Fruit fly (Drosophila melanogaster) whole organism, wandering third instar larva: ENCODE measurements around the gene Arp8.

Source experiments
- Abd-B ChIP-seq: fragments of >200 bp; optimal IDR thresholded peaks from 2 replicates; lab custom pipeline; 2017; ENCODE audit warnings: missing biosample characterization, missing genetic modification characterization
- HLH106 ChIP-seq: fragments of 200-800 bp; optimal IDR thresholded peaks from 3 replicates; lab custom pipeline; 2019; ENCODE audit warnings: missing biosample characterization, mild to moderate bottlenecking, missing genetic modification characterization, moderate library complexity
- Hnf4 ChIP-seq: fragments of 200-800 bp; sonication (Bioruptor generic); optimal IDR thresholded peaks from 2 replicates; lab custom pipeline; 2016; ENCODE audit warnings: missing biosample characterization, mild to moderate bottlenecking, missing genetic modification characterization
- Hr78 ChIP-seq: fragments of >200 bp; optimal IDR thresholded peaks from 2 replicates; lab custom pipeline; 2017; ENCODE audit warnings: missing biosample characterization, missing genetic modification characterization
- Myc ChIP-seq: fragments of >200 bp; optimal IDR thresholded peaks from 2 replicates; lab custom pipeline; 2017
- N ChIP-seq: fragments of >200 bp; optimal IDR thresholded peaks from 2 replicates; lab custom pipeline; 2018; ENCODE audit warnings: missing biosample characterization, missing external identifiers, missing genetic modification characterization
- OdsH ChIP-seq: fragments of 200-800 bp; sonication (Bioruptor generic); optimal IDR thresholded peaks from 2 replicates; lab custom pipeline; 2016; ENCODE audit warnings: missing biosample characterization, mild to moderate bottlenecking, missing genetic modification characterization
- foxo ChIP-seq, 2 experiments: fragments of 200-800 bp; sonication (Bioruptor generic); optimal IDR thresholded peaks; 2 replicates in 1 of 2; 3 replicates in 1 of 2; lab custom pipeline; 2016 to 2017; ENCODE audit warnings: missing biosample characterization in 2 of 2, missing genetic modification characterization in 2 of 2
- h ChIP-seq: fragments of 200-800 bp; sonication (Bioruptor generic); optimal IDR thresholded peaks from 3 replicates; lab custom pipeline; 2016; ENCODE audit warnings: missing biosample characterization, mild to moderate bottlenecking, missing genetic modification characterization
- lola ChIP-seq: fragments of >200 bp; optimal IDR thresholded peaks from 2 replicates; lab custom pipeline; 2017; ENCODE audit warnings: missing biosample characterization, missing genetic modification characterization
- pan ChIP-seq: fragments of >200 bp; optimal IDR thresholded peaks from 2 replicates; lab custom pipeline; 2017
- psq ChIP-seq: fragments of 200-800 bp; sonication (Bioruptor generic); optimal IDR thresholded peaks from 3 replicates; lab custom pipeline; 2017; ENCODE audit warnings: missing biosample characterization, mild to moderate bottlenecking, missing genetic modification characterization, moderate library complexity
- sage ChIP-seq: fragments of 200-800 bp; sonication (Bioruptor generic); optimal IDR thresholded peaks from 2 replicates; lab custom pipeline; 2016; ENCODE audit warnings: missing biosample characterization, mild to moderate bottlenecking, missing genetic modification characterization
- usp ChIP-seq: fragments of >200 bp; optimal IDR thresholded peaks from 2 replicates; lab custom pipeline; 2017; ENCODE audit warnings: missing biosample characterization, missing genetic modification characterization

dm6 chrX:17875695-17876094 is 15.1 kb upstream of the Arp8 start:
- TF ChIP-seq psq (GFP tag; lab: Kevin White, UChicago) = no peak
- no peak for TF ChIP-seq foxo (GFP tag; optimal IDR thresholded peaks at IDR 0.05; lab: Kevin White, UChicago)
- no peak for TF ChIP-seq Abd-B (GFP tag; lab: Kevin White, UChicago)
- TF ChIP-seq Hr78 = no peak
- TF ChIP-seq N (GFP tag; lab: Kevin White, UChicago) = no peak
- no peak for TF ChIP-seq usp (GFP tag; lab: Kevin White, UChicago)
- TF ChIP-seq pan (lab: Kevin White, UChicago) = no peak
- TF ChIP-seq Hnf4 = no peak
- no peak for TF ChIP-seq HLH106 (tag; lab: Kevin White, UChicago)
- no peak for TF ChIP-seq h
- no peak for TF ChIP-seq lola
- TF ChIP-seq sage (GFP tag; lab: Kevin White, UChicago) = no peak
- TF ChIP-seq Myc (lab: Kevin White, UChicago) = no peak
- no peak for TF ChIP-seq OdsH (GFP tag; lab: Kevin White, UChicago)
